Worm (Caenorhabditis elegans) whole organism, late embryonic: ENCODE results near the gene clec-63.

Source experiments
- F13H6.1 ChIP-seq: sonication (generic microtip); optimal IDR thresholded peaks from 2 replicates; lab custom pipeline; 2016; ENCODE audit warnings: missing genetic modification characterization, missing compliant biosample characterization
- ama-1 ChIP-seq: fragments of 150-350 bp; optimal IDR thresholded peaks from 2 replicates; lab custom pipeline; 2014
- ceh-9 ChIP-seq: sonication (generic microtip); optimal IDR thresholded peaks from 2 replicates; lab custom pipeline; 2016; ENCODE audit warnings: mild to moderate bottlenecking, missing genetic modification characterization, inconsistent platforms, missing compliant biosample characterization
- che-1 ChIP-seq: sonication (generic microtip); optimal IDR thresholded peaks from 2 replicates; lab custom pipeline; 2016; ENCODE audit warnings: mild to moderate bottlenecking, missing genetic modification characterization, missing compliant biosample characterization
- dmd-4 ChIP-seq: sonication (generic microtip); optimal IDR thresholded peaks from 2 replicates; lab custom pipeline; 2016; ENCODE audit warnings: borderline replicate concordance, missing genetic modification characterization, missing compliant biosample characterization
- dve-1 ChIP-seq: sonication (generic microtip); optimal IDR thresholded peaks from 2 replicates; lab custom pipeline; 2017; ENCODE audit warnings: antibody characterized with exemption, mild to moderate bottlenecking, missing genetic modification characterization, missing compliant biosample characterization
- hlh-30 ChIP-seq: sonication (generic microtip); optimal IDR thresholded peaks from 2 replicates; lab custom pipeline; 2017; ENCODE audit warnings: antibody characterized with exemption, missing genetic modification characterization, missing compliant biosample characterization; ENCODE audit not compliant: insufficient read depth
- mec-3 ChIP-seq: sonication (generic microtip); optimal IDR thresholded peaks from 2 replicates; lab custom pipeline; 2016; ENCODE audit warnings: borderline replicate concordance, missing genetic modification characterization, missing compliant biosample characterization
- pag-3 ChIP-seq: sonication (generic microtip); optimal IDR thresholded peaks from 2 replicates; lab custom pipeline; 2016; ENCODE audit warnings: missing compliant biosample characterization, missing genetic modification characterization, borderline replicate concordance
- pha-4 ChIP-seq: fragments of 150-350 bp; optimal IDR thresholded peaks from 2 replicates; lab custom pipeline; 2018; ENCODE audit warnings: missing biosample characterization, missing genetic modification reagents, missing genetic modification characterization
- pqm-1 ChIP-seq: sonication (generic microtip); optimal IDR thresholded peaks from 2 replicates; lab custom pipeline; 2016; ENCODE audit warnings: missing genetic modification characterization, missing compliant biosample characterization
- pros-1 ChIP-seq: fragments of 150-350 bp; optimal IDR thresholded peaks from 2 replicates; lab custom pipeline; 2014; ENCODE audit warnings: missing biosample characterization, missing genetic modification reagents, missing genetic modification characterization
- sdc-2 ChIP-seq: sonication (generic microtip); optimal IDR thresholded peaks from 2 replicates; lab custom pipeline; 2016; ENCODE audit warnings: missing genotype, missing genetic modification characterization, missing compliant biosample characterization

ce11 chrII:12865604-12866003 is 29.8 kb upstream of the clec-63 start, which contains the start of gene snf-5:
- TF ChIP-seq sdc-2 (no peak), ceh-9 (tag; lab: Kevin White, UChicago) (no peak), pag-3 (tag; lab: Kevin White, UChicago) (no peak), che-1 (tag; lab: Kevin White, UChicago) (no peak), F13H6.1 (tag; lab: Kevin White, UChicago) (no peak), dmd-4 (tag; lab: Kevin White, UChicago) (no peak), pqm-1 (tag; lab: Kevin White, UChicago) (no peak), pha-4 (no peak), hlh-30 (no peak), pros-1 (tag; lab: Kevin White, UChicago) (no peak), mec-3 (tag; lab: Kevin White, UChicago) (no peak), dve-1 (tag; lab: Kevin White, UChicago) (no peak), ama-1 (lab: Kevin White, UChicago) (no peak)
